Worm (Caenorhabditis elegans): ENCODE measurements around the gene tre-3.
A peak's percentile ranks its signal among the peaks of the same experiment; 100 is the strongest.

tre-3 gene

ce11 chrV:11733460-11733859, 17.8 kb upstream of the tre-3 start, which contains the start of gene npp-22 (continued):
- TF ChIP-seq ceh-90 (tag; optimal IDR thresholded peaks at IDR 0.05) = no peak

ce11 chrV:11732049-11732448, 16.3 kb upstream of the tre-3 start:
- no peak for TF ChIP-seq lin-13 (GFP tag; optimal IDR thresholded peaks at IDR 0.05)
- TF ChIP-seq efl-1 (optimal IDR thresholded peaks at IDR 0.05) = no peak
- TF ChIP-seq efl-1 (GFP tag; optimal IDR thresholded peaks at IDR 0.05 in 1 of 2) = peak in 1 of 2 experiments; percentile 22
- TF ChIP-seq efl-3 (GFP tag; optimal IDR thresholded peaks at IDR 0.05) = no peak
- TF ChIP-seq mdl-1 (tag; optimal IDR thresholded peaks at IDR 0.05) = no peak
- TF ChIP-seq lsy-2 (tag; optimal IDR thresholded peaks at IDR 0.05) = no peak

ce11 chrV:11730060-11730459, 14.4 kb upstream of the tre-3 start, which contains the start of gene rhr-2:
rhr-2 (minus strand) TSS chrV:11730160.
- TF ChIP-seq fos-1 (tag; optimal IDR thresholded peaks at IDR 0.05) (no peak), sox-4 (tag; optimal IDR thresholded peaks at IDR 0.05) (no peak), dpl-1 (GFP tag; optimal IDR thresholded peaks at IDR 0.05) (no peak), alr-1 (tag; optimal IDR thresholded peaks at IDR 0.05; ENCODE audit: borderline replicate concordance) (no peak), hlh-4 (tag; optimal IDR thresholded peaks at IDR 0.05) (no peak), ces-1 (GFP tag; optimal IDR thresholded peaks at IDR 0.05) (no peak), nhr-237 (tag; optimal IDR thresholded peaks at IDR 0.05) (no peak), unc-130 (tag; optimal IDR thresholded peaks at IDR 0.05) (no peak), mep-1 (tag; optimal IDR thresholded peaks at IDR 0.05) (no peak), lin-39 (tag; optimal IDR thresholded peaks at IDR 0.05) (no peak), rnt-1 (tag; optimal IDR thresholded peaks at IDR 0.05) (no peak), ceh-88 (GFP tag; IDR thresholded peaks at IDR 0.05) (no peak), nhr-71 (tag; optimal IDR thresholded peaks at IDR 0.05) (no peak), pag-3 (tag; optimal IDR thresholded peaks at IDR 0.05; ENCODE audit: borderline replicate concordance, insufficient read depth) (no peak)

ce11 chrV:11725971-11726370, 10.3 kb upstream of the tre-3 start, which contains the start of gene daf-11:
daf-11 (minus strand) TSS chrV:11726071.
- no peak for TF ChIP-seq nhr-11 (tag; optimal IDR thresholded peaks at IDR 0.05)
- no peak for TF ChIP-seq F16B12.6 (tag; optimal IDR thresholded peaks at IDR 0.05)
- no peak for TF ChIP-seq hlh-17 (GFP tag; optimal IDR thresholded peaks at IDR 0.05; ENCODE audit: borderline replicate concordance)
- no peak for TF ChIP-seq nhr-47 (tag; optimal IDR thresholded peaks at IDR 0.05)
- TF ChIP-seq ama-1 (optimal IDR thresholded peaks at IDR 0.05) = no peak
- no peak for TF ChIP-seq pag-3 (tag; optimal IDR thresholded peaks at IDR 0.05; ENCODE audit: borderline replicate concordance, insufficient read depth)
- TF ChIP-seq nhr-77 (tag; optimal IDR thresholded peaks at IDR 0.05) = no peak
- TF ChIP-seq nhr-20 (tag; optimal IDR thresholded peaks at IDR 0.05) = no peak
- no peak for TF ChIP-seq sox-4 (tag; optimal IDR thresholded peaks at IDR 0.05)
- TF ChIP-seq swsn-7 (tag; optimal IDR thresholded peaks at IDR 0.05) = no peak
- no peak for TF ChIP-seq aly-2 (tag; optimal IDR thresholded peaks at IDR 0.05)
- TF ChIP-seq tlp-1 (tag; optimal IDR thresholded peaks at IDR 0.05) = no peak
- TF ChIP-seq unc-130 (tag; optimal IDR thresholded peaks at IDR 0.05) = no peak
- no peak for TF ChIP-seq zip-4 (GFP tag; optimal IDR thresholded peaks at IDR 0.05)
- no peak for TF ChIP-seq tbx-2 (tag; optimal IDR thresholded peaks at IDR 0.05)
- no peak for TF ChIP-seq Y116A8C.19 (tag; optimal IDR thresholded peaks at IDR 0.05; ENCODE audit: borderline replicate concordance)
- no peak for TF ChIP-seq alr-1 (tag; optimal IDR thresholded peaks at IDR 0.05; ENCODE audit: borderline replicate concordance)

ce11 chrV:11722858-11723257, 7.2 kb upstream of the tre-3 start:
- TF ChIP-seq unc-98 (GFP tag; IDR thresholded peaks at IDR 0.05) (no peak), isw-1 (GFP tag; IDR thresholded peaks at IDR 0.05) (no peak), alr-1 (tag; optimal IDR thresholded peaks at IDR 0.05; ENCODE audit: borderline replicate concordance) (no peak), sup-37 (GFP tag; optimal IDR thresholded peaks at IDR 0.05) (no peak), efl-1 (optimal IDR thresholded peaks at IDR 0.05) (no peak), efl-1 (GFP tag; optimal IDR thresholded peaks at IDR 0.05 in 1 of 2) (peak in 1 of 2 experiments; percentile 68), C04F5.9 (tag; optimal IDR thresholded peaks at IDR 0.05) (no peak)
